Fruit fly (Drosophila melanogaster): ENCODE measurements around the gene CG4287.

The CG4287 gene

DNA sequence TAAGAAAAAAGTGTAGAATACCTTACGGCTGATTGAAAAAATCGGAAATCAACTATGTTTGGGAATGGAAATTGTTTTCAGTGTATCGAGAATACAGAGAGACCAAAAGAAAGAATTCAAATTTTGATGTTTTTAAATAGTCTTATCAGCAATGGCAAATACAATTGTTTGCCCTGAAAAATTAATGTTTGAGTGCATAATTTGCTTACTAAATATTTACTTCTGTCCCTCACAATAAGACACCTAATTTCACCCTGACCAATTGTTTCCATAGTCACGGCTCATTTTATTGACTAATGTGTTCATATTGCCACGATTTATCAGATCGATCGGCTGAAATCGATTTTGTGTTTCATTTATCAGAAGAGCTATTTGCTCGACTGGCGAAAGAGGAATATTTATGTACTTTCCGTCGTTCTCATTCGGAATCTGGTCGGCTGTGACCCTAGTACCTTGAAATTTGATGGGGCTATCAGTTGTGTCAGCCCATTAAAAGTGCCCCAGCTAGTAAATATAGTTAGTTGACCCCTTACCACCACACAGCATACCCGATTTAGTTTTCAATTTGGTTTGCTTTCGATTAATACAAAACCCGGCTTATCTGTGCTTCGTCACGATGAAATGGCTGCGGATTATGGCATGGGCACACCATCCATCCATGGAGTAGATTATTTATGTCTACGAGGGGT is 20.0 kb upstream of the CG4287 start (continued):
- TF ChIP-seq CG10565 (GFP tag; optimal IDR thresholded peaks at IDR 0.05) (no peak), bsh (GFP tag; optimal IDR thresholded peaks at IDR 0.05) (peak in 1 of 2 experiments; percentile 74), Side (GFP tag; optimal IDR thresholded peaks at IDR 0.05) (no peak), CG16863 (GFP tag; optimal IDR thresholded peaks at IDR 0.05) (no peak), CG17361 (GFP tag; IDR thresholded peaks at IDR 0.05) (peak; percentile 51; the same call in 1 of the 3 replicates), CG12071 (GFP tag; optimal IDR thresholded peaks at IDR 0.05) (peak; percentile 19), Fer1 (GFP tag; optimal IDR thresholded peaks at IDR 0.05) (peak; percentile 10), CG12391 (tag; optimal IDR thresholded peaks at IDR 0.05) (peak; percentile 52), CG6254 (GFP tag; optimal IDR thresholded peaks at IDR 0.05) (peak; percentile 20), B-H1 (GFP tag; IDR thresholded peaks at IDR 0.05) (no peak), twi (tag; optimal IDR thresholded peaks at IDR 0.05) (peak; percentile 29), CG7271 (tag; optimal IDR thresholded peaks at IDR 0.05) (peak; percentile 65), CG11723 (GFP tag; optimal IDR thresholded peaks at IDR 0.05) (no peak), CG8359 (GFP tag; optimal IDR thresholded peaks at IDR 0.05; ENCODE audit: borderline replicate concordance) (peak; percentile 21), ATbp (GFP tag; optimal IDR thresholded peaks at IDR 0.05) (peak; percentile 66), grau (tag; optimal IDR thresholded peaks at IDR 0.05) (peak; percentile 24), Dip3 (GFP tag; optimal IDR thresholded peaks at IDR 0.05) (no peak), CG32532 (GFP tag; IDR thresholded peaks at IDR 0.05) (no peak), Antp (GFP tag; optimal IDR thresholded peaks at IDR 0.05) (no peak), CrebB (tag; optimal IDR thresholded peaks at IDR 0.05) (peak; percentile 22), otp (GFP tag; IDR thresholded peaks at IDR 0.05) (peak; percentile 7; the same call in 1 of the 3 replicates), CHES-1-like (GFP tag; optimal IDR thresholded peaks at IDR 0.05) (no peak), CG18262 (tag; optimal IDR thresholded peaks at IDR 0.05) (peak; percentile 54), vvl (GFP tag; IDR thresholded peaks at IDR 0.05) (peak; percentile 26; the same call in 1 of the 2 replicates), Ada2b (GFP tag; IDR thresholded peaks at IDR 0.05) (no peak), CG12299 (tag; optimal IDR thresholded peaks at IDR 0.05) (no peak), CG8290 (GFP tag; optimal IDR thresholded peaks at IDR 0.05) (no peak), CG8290 (tag; optimal IDR thresholded peaks at IDR 0.05) (peak; percentile 26 to 43), Xrp1 (GFP tag; IDR thresholded peaks at IDR 0.05) (peak; percentile 65), Sox100B (GFP tag; optimal IDR thresholded peaks at IDR 0.05) (peak; percentile 47), nau (GFP tag; optimal IDR thresholded peaks at IDR 0.05) (peak; percentile 38), ewg (GFP tag; optimal IDR thresholded peaks at IDR 0.05) (no peak), dm (GFP tag; optimal IDR thresholded peaks at IDR 0.05) (no peak), CG2875 (GFP tag; optimal IDR thresholded peaks at IDR 0.05) (peak; percentile 54), Neu2 (GFP tag; optimal IDR thresholded peaks at IDR 0.05; ENCODE audit: borderline replicate concordance) (no peak), CG2202 (tag; optimal IDR thresholded peaks at IDR 0.05) (peak; percentile 61), gcm (GFP tag; optimal IDR thresholded peaks at IDR 0.05) (peak; percentile 49), Spps (tag; optimal IDR thresholded peaks at IDR 0.05) (peak; percentile 7), CG4360 (GFP tag; IDR thresholded peaks at IDR 0.05) (0 out of 2 replicates have a peak, but pooled peaks have one; percentile 15), CG9727 (GFP tag; optimal IDR thresholded peaks at IDR 0.05) (peak; percentile 22), CG10654 (GFP tag; optimal IDR thresholded peaks at IDR 0.05) (no peak), psq (GFP tag; optimal IDR thresholded peaks at IDR 0.05) (no peak), salm (tag; optimal IDR thresholded peaks at IDR 0.05) (peak; percentile 64), p53 (GFP tag; optimal IDR thresholded peaks at IDR 0.05) (no peak), Med (GFP tag) (peak; percentile 74), gem (tag; optimal IDR thresholded peaks at IDR 0.05) (peak; percentile 60), Six4 (GFP tag; optimal IDR thresholded peaks at IDR 0.05) (no peak), CG11504 (tag; optimal IDR thresholded peaks at IDR 0.05) (peak; percentile 62), CG3995 (GFP tag; optimal IDR thresholded peaks at IDR 0.05) (no peak), exex (tag; optimal IDR thresholded peaks at IDR 0.05) (no peak)
